Worm (Caenorhabditis elegans): ENCODE results near the gene ttr-53.

ce11 chrIV:10122205-10122604, 35.6 kb upstream of the ttr-53 start, which contains the start of gene irld-21:
- TF ChIP-seq pha-4 (tag; optimal IDR thresholded peaks at IDR 0.05) (no peak), lin-15B (tag; optimal IDR thresholded peaks at IDR 0.05) (no peak), nhr-237 (tag; optimal IDR thresholded peaks at IDR 0.05) (no peak), mdl-1 (tag; optimal IDR thresholded peaks at IDR 0.05) (no peak)
